Fruit fly (Drosophila melanogaster) whole organism, pupa: ENCODE measurements around the gene CG13055.

Experiments used
- CG12605 ChIP-seq: fragments of 200-800 bp; sonication (Bioruptor generic); IDR thresholded peaks from 2 replicates; pipeline ENCODE4 v1.3.6; 2022; ENCODE audit warnings: missing biosample characterization, missing genetic modification characterization
- CG13204 ChIP-seq: fragments of 200-800 bp; sonication (Bioruptor generic); optimal IDR thresholded peaks from 2 replicates; lab custom pipeline; 2018; ENCODE audit warnings: missing biosample characterization, mild to moderate bottlenecking, missing genetic modification characterization, moderate library complexity
- CG14655 ChIP-seq: fragments of 200-800 bp; sonication (Bioruptor generic); optimal IDR thresholded peaks from 3 replicates; lab custom pipeline; 2017; ENCODE audit warnings: mild to moderate bottlenecking, missing biosample characterization, missing genetic modification reagents, missing genetic modification characterization
- CG17806 ChIP-seq: fragments of 200-800 bp; sonication (Bioruptor generic); optimal IDR thresholded peaks from 2 replicates; lab custom pipeline; 2018; ENCODE audit warnings: missing biosample characterization, mild to moderate bottlenecking, missing genetic modification characterization, moderate library complexity
- CG34367 ChIP-seq: fragments of 200-800 bp; sonication (Bioruptor generic); optimal IDR thresholded peaks from 2 replicates; lab custom pipeline; 2018; ENCODE audit warnings: missing biosample characterization, mild to moderate bottlenecking, missing genetic modification characterization
- CG8159 ChIP-seq: fragments of 200-800 bp; sonication (Bioruptor generic); optimal IDR thresholded peaks from 3 replicates; lab custom pipeline; 2018; ENCODE audit warnings: missing biosample characterization, mild to moderate bottlenecking, missing genetic modification characterization, moderate library complexity
- EcR ChIP-seq: fragments of 200-800 bp; sonication (Bioruptor generic); optimal IDR thresholded peaks from 3 replicates; lab custom pipeline; 2019; ENCODE audit warnings: missing biosample characterization, missing genetic modification characterization, mild to moderate bottlenecking, moderate library complexity, missing genetic modification reagents
- Snoo ChIP-seq: fragments of 200-800 bp; sonication (Bioruptor generic); optimal IDR thresholded peaks from 3 replicates; lab custom pipeline; 2017; ENCODE audit warnings: missing biosample characterization, mild to moderate bottlenecking, missing genetic modification characterization, inconsistent platforms
- fd96Ca ChIP-seq: fragments of 200-800 bp; sonication (Bioruptor generic); IDR thresholded peaks from 3 replicates; pipeline ENCODE4 v1.3.6; 2022; ENCODE audit warnings: missing biosample characterization, missing genetic modification characterization

- no peak for TF ChIP-seq CG17806 (tag; lab: Kevin White, UChicago)
- TF ChIP-seq CG13204 (GFP tag; lab: Kevin White, UChicago): no peak
- TF ChIP-seq CG34367 (tag; lab: Kevin White, UChicago): no peak
- TF ChIP-seq Snoo: no peak
- no peak for TF ChIP-seq fd96Ca
- TF ChIP-seq CG8159 (tag; lab: Kevin White, UChicago): no peak
- TF ChIP-seq CG14655 (GFP tag; lab: Kevin White, UChicago): no peak
- no peak for TF ChIP-seq EcR
- no peak for TF ChIP-seq CG12605 (GFP tag; lab: Robert Waterston, UW)
Measured at dm6 chr3L:16232924-16233323, 19.2 kb downstream of the CG13055 start, which contains the start of gene Hsc20.
